Fruit fly (Drosophila melanogaster): ENCODE data around the gene Pex2.

Pex2 gene

dm6 chr3L:8370922-8371321 lies 32.1 kb downstream of the Pex2 start:
- TF ChIP-seq Snoo (tag; optimal IDR thresholded peaks at IDR 0.05) (peak; percentile 64), rn (GFP tag; IDR thresholded peaks at IDR 0.05) (no peak)

dm6 chr3L:8371538-8371937 lies 32.7 kb downstream of the Pex2 start:
- no peak for TF ChIP-seq CG8301 (tag; optimal IDR thresholded peaks at IDR 0.05)
- peak; percentile 1 for TF ChIP-seq CG14655 (GFP tag; optimal IDR thresholded peaks at IDR 0.05)

- TF ChIP-seq Snoo (tag; optimal IDR thresholded peaks at IDR 0.05) (no peak), CG13204 (GFP tag; optimal IDR thresholded peaks at IDR 0.05) (peak; percentile 35)
Measured at dm6 chr3L:8372035-8372434, 33.2 kb downstream of the Pex2 start, which contains the start of gene ImpE1. TSS of gene ImpE1 (plus strand) at chr3L:8372405.

- no peak for TF ChIP-seq CG8159 (tag; optimal IDR thresholded peaks at IDR 0.05)
- TF ChIP-seq rn (GFP tag; IDR thresholded peaks at IDR 0.05): no peak
- no peak for TF ChIP-seq D1 (tag; optimal IDR thresholded peaks at IDR 0.05)
- no peak for TF ChIP-seq CG10348 (GFP tag; IDR thresholded peaks at IDR 0.05)
- TF ChIP-seq Pif1A (GFP tag; optimal IDR thresholded peaks at IDR 0.05): no peak
- TF ChIP-seq CG34367 (tag; optimal IDR thresholded peaks at IDR 0.05): no peak
- no peak for TF ChIP-seq CG9948 (tag; optimal IDR thresholded peaks at IDR 0.05)
- TF ChIP-seq Snoo (tag; optimal IDR thresholded peaks at IDR 0.05): no peak
- TF ChIP-seq CG4496 (GFP tag; IDR thresholded peaks at IDR 0.05): no peak
- no peak for TF ChIP-seq CG14655 (GFP tag; optimal IDR thresholded peaks at IDR 0.05)
Measured at dm6 chr3L:8374107-8374506, 35.3 kb downstream of the Pex2 start.

dm6 chr3L:8379161-8379560 lies 40.3 kb downstream of the Pex2 start:
- no peak for TF ChIP-seq gl (tag; optimal IDR thresholded peaks at IDR 0.05)
- TF ChIP-seq CG15710 (tag; optimal IDR thresholded peaks at IDR 0.05): no peak

- TF ChIP-seq CG15710 (tag; optimal IDR thresholded peaks at IDR 0.05) (no peak), CG10348 (GFP tag; IDR thresholded peaks at IDR 0.05) (0 out of 2 replicates have a peak, but pooled peaks have one; percentile 13), CG34367 (tag; optimal IDR thresholded peaks at IDR 0.05) (no peak), fd96Ca (GFP tag; IDR thresholded peaks at IDR 0.05) (peak; percentile 30; the same call in 1 of the 3 replicates), Ets98B (GFP tag; IDR thresholded peaks at IDR 0.05) (0 out of 2 replicates have a peak, but pooled peaks have one; percentile 14), D1 (tag; optimal IDR thresholded peaks at IDR 0.05) (no peak), rn (GFP tag; IDR thresholded peaks at IDR 0.05) (no peak), CG13204 (GFP tag; optimal IDR thresholded peaks at IDR 0.05) (no peak), CG14655 (GFP tag; optimal IDR thresholded peaks at IDR 0.05) (peak; percentile 21), CG4496 (GFP tag; IDR thresholded peaks at IDR 0.05) (no peak), EcR (GFP tag; optimal IDR thresholded peaks at IDR 0.05) (no peak), Snoo (tag; optimal IDR thresholded peaks at IDR 0.05) (no peak), CG8301 (tag; optimal IDR thresholded peaks at IDR 0.05) (peak; percentile 32), CG12605 (GFP tag; IDR thresholded peaks at IDR 0.05) (no peak), Pif1B (GFP tag; optimal IDR thresholded peaks at IDR 0.05) (peak; percentile 12), Pif1A (GFP tag; optimal IDR thresholded peaks at IDR 0.05) (peak; percentile 43)
Measured at dm6 chr3L:8383968-8384367, 45.1 kb downstream of the Pex2 start.

dm6 chr3L:8385055-8385454 lies 46.2 kb downstream of the Pex2 start:
- TF ChIP-seq fd96Ca (GFP tag; IDR thresholded peaks at IDR 0.05) (peak; percentile 79), CG9948 (tag; optimal IDR thresholded peaks at IDR 0.05) (peak; percentile 86), Pif1A (GFP tag; optimal IDR thresholded peaks at IDR 0.05) (peak; percentile 86), CG8301 (tag; optimal IDR thresholded peaks at IDR 0.05) (peak; percentile 91), CG10348 (GFP tag; IDR thresholded peaks at IDR 0.05) (no peak), CG17806 (tag; optimal IDR thresholded peaks at IDR 0.05) (peak; percentile 79), Pif1B (GFP tag; optimal IDR thresholded peaks at IDR 0.05) (peak; percentile 85), CG14655 (GFP tag; optimal IDR thresholded peaks at IDR 0.05) (peak; percentile 93), CG12605 (GFP tag; IDR thresholded peaks at IDR 0.05) (peak; percentile 63; the same call in 1 of the 2 replicates), CG32121 (GFP tag; IDR thresholded peaks at IDR 0.05) (peak; percentile 13; the same call in 1 of the 2 replicates), CG34367 (tag; optimal IDR thresholded peaks at IDR 0.05) (peak; percentile 81), gl (tag; optimal IDR thresholded peaks at IDR 0.05) (peak; percentile 44), CG8159 (tag; optimal IDR thresholded peaks at IDR 0.05) (peak; percentile 90), EcR (GFP tag; optimal IDR thresholded peaks at IDR 0.05) (no peak), Ets98B (GFP tag; IDR thresholded peaks at IDR 0.05) (peak; percentile 64), CG13204 (GFP tag; optimal IDR thresholded peaks at IDR 0.05) (peak; percentile 54), CG4496 (GFP tag; IDR thresholded peaks at IDR 0.05) (peak; percentile 41; the same call in 2 of the 3 replicates), D1 (tag; optimal IDR thresholded peaks at IDR 0.05) (peak; percentile 69), Snoo (tag; optimal IDR thresholded peaks at IDR 0.05) (peak; percentile 67), rn (GFP tag; IDR thresholded peaks at IDR 0.05) (no peak), CG15710 (tag; optimal IDR thresholded peaks at IDR 0.05) (peak; percentile 86)
